Fruit fly (Drosophila melanogaster) whole organism, embryonic: ENCODE measurements around the gene pyd.
A peak's percentile ranks its signal among the peaks of the same experiment; 100 is the strongest.

Experiments used
- Adf1 ChIP-seq: fragments of 200-800 bp; sonication (Bioruptor generic); IDR thresholded peaks from 2 replicates; pipeline ENCODE4 v1.3.6; 2022; ENCODE audit warnings: missing biosample characterization, missing genetic modification characterization
- Atf-2 ChIP-seq: fragments of 200-800 bp; sonication (Bioruptor generic); optimal IDR thresholded peaks from 2 replicates; lab custom pipeline; 2016; ENCODE audit warnings: missing biosample characterization, missing genetic modification characterization
- Atf6 ChIP-seq: fragments of 200-800 bp; sonication (Bioruptor generic); IDR thresholded peaks from 2 replicates; pipeline ENCODE4 v1.3.6; 2022; ENCODE audit warnings: missing biosample characterization, missing genetic modification characterization
- B-H1 ChIP-seq: fragments of 200-800 bp; sonication (Bioruptor generic); IDR thresholded peaks from 3 replicates; pipeline ENCODE4 v1.3.6; 2022; ENCODE audit warnings: missing biosample characterization, missing genetic modification characterization
- CG10274 ChIP-seq: fragments of 200-800 bp; sonication (Bioruptor generic); optimal IDR thresholded peaks from 3 replicates; lab custom pipeline; 2017; ENCODE audit warnings: missing biosample characterization, mild to moderate bottlenecking, missing genetic modification characterization
- CG10431 ChIP-seq: fragments of 200-800 bp; sonication (Bioruptor generic); optimal IDR thresholded peaks from 3 replicates; lab custom pipeline; 2018; ENCODE audit warnings: missing biosample characterization, mild to moderate bottlenecking, missing genetic modification characterization
- CG12104 ChIP-seq: fragments of 200-800 bp; sonication (Bioruptor generic); optimal IDR thresholded peaks from 3 replicates; lab custom pipeline; 2016; ENCODE audit warnings: missing biosample characterization, missing genetic modification characterization
- CG1233 ChIP-seq: fragments of 200-800 bp; sonication (Bioruptor generic); optimal IDR thresholded peaks from 4 replicates; lab custom pipeline; 2018; ENCODE audit warnings: missing biosample characterization, mild to moderate bottlenecking, missing genetic modification characterization
- CG12659 ChIP-seq: fragments of 200-800 bp; sonication (Bioruptor generic); optimal IDR thresholded peaks from 3 replicates; lab custom pipeline; 2017; ENCODE audit warnings: mild to moderate bottlenecking, missing biosample characterization, missing genetic modification reagents, missing genetic modification characterization
- CG13775 ChIP-seq: fragments of 200-800 bp; sonication (Bioruptor generic); optimal IDR thresholded peaks from 3 replicates; lab custom pipeline; 2017; ENCODE audit warnings: missing biosample characterization, mild to moderate bottlenecking, missing genetic modification characterization
- CG15269 ChIP-seq: fragments of 200-800 bp; sonication (Bioruptor generic); optimal IDR thresholded peaks from 2 replicates; lab custom pipeline; 2018; ENCODE audit warnings: missing biosample characterization, mild to moderate bottlenecking, missing genetic modification characterization, moderate library complexity
- CG1603 ChIP-seq: fragments of 200-800 bp; sonication (Bioruptor generic); optimal IDR thresholded peaks from 2 replicates; lab custom pipeline; 2019; ENCODE audit warnings: missing biosample characterization, mild to moderate bottlenecking, missing genetic modification characterization, moderate library complexity
- CG1647 ChIP-seq: fragments of 200-800 bp; sonication (Bioruptor generic); optimal IDR thresholded peaks from 3 replicates; lab custom pipeline; 2016; ENCODE audit warnings: missing biosample characterization, missing genetic modification characterization
- CG16863 ChIP-seq: fragments of 200-800 bp; sonication (Bioruptor generic); optimal IDR thresholded peaks from 3 replicates; lab custom pipeline; 2016; ENCODE audit warnings: missing biosample characterization, missing genetic modification characterization
- CG17802 ChIP-seq: fragments of 200-800 bp; sonication (Bioruptor generic); optimal IDR thresholded peaks from 2 replicates; lab custom pipeline; 2018; ENCODE audit warnings: missing biosample characterization, mild to moderate bottlenecking, missing genetic modification characterization, moderate library complexity
- CG18262 ChIP-seq: fragments of 200-800 bp; optimal IDR thresholded peaks from 3 replicates; lab custom pipeline; 2019; ENCODE audit warnings: missing biosample characterization, mild to moderate bottlenecking, missing genetic modification characterization, moderate library complexity
- CG18619 ChIP-seq: fragments of 200-800 bp; sonication (Bioruptor generic); optimal IDR thresholded peaks from 3 replicates; lab custom pipeline; 2017; ENCODE audit warnings: missing biosample characterization, mild to moderate bottlenecking, missing genetic modification characterization
- CG30403 ChIP-seq: fragments of 200-800 bp; sonication (Bioruptor generic); optimal IDR thresholded peaks from 3 replicates; lab custom pipeline; 2016; ENCODE audit warnings: missing biosample characterization, missing genetic modification characterization
- CG31365 ChIP-seq: fragments of 200-800 bp; sonication (Bioruptor generic); optimal IDR thresholded peaks from 2 replicates; lab custom pipeline; 2018; ENCODE audit warnings: missing biosample characterization, mild to moderate bottlenecking, missing genetic modification characterization
- CG32772 ChIP-seq: fragments of 200-800 bp; sonication (Bioruptor generic); IDR thresholded peaks from 2 replicates; pipeline ENCODE4 v1.3.6; 2022; ENCODE audit warnings: missing biosample characterization, missing genetic modification characterization
- CG3407 ChIP-seq: fragments of 200-800 bp; sonication (Bioruptor generic); optimal IDR thresholded peaks from 2 replicates; lab custom pipeline; 2018; ENCODE audit warnings: missing biosample characterization, mild to moderate bottlenecking, missing genetic modification characterization
- CG42726 ChIP-seq: fragments of 200-800 bp; sonication (Bioruptor generic); IDR thresholded peaks from 2 replicates; pipeline ENCODE4 v1.3.6; 2022; ENCODE audit warnings: missing biosample characterization, missing genetic modification characterization; ENCODE audit not compliant: partially characterized antibody
- CG4404 ChIP-seq: fragments of 200-800 bp; sonication (Bioruptor generic); IDR thresholded peaks from 2 replicates; pipeline ENCODE4 v1.3.6; 2022; ENCODE audit warnings: missing biosample characterization, missing genetic modification characterization
- CG6254 ChIP-seq: fragments of 200-800 bp; sonication (Bioruptor generic); optimal IDR thresholded peaks from 3 replicates; lab custom pipeline; 2017; ENCODE audit warnings: mild to moderate bottlenecking, missing biosample characterization, missing genetic modification reagents, missing genetic modification characterization
- CG6683 ChIP-seq: fragments of 200-800 bp; sonication (Bioruptor generic); optimal IDR thresholded peaks from 2 replicates; lab custom pipeline; 2017; ENCODE audit warnings: missing biosample characterization, mild to moderate bottlenecking, missing genetic modification characterization, missing genetic modification reagents
- CG6689 ChIP-seq: fragments of 200-800 bp; sonication (Bioruptor generic); IDR thresholded peaks from 2 replicates; pipeline ENCODE4 v1.3.6; 2022; ENCODE audit warnings: missing biosample characterization, missing genetic modification characterization
- CG7786 ChIP-seq: fragments of 200-800 bp; sonication (Bioruptor generic); optimal IDR thresholded peaks from 2 replicates; lab custom pipeline; 2016; ENCODE audit warnings: missing biosample characterization, missing genetic modification characterization
- CTCF ChIP-seq: fragments of 200-800 bp; sonication (Bioruptor generic); optimal IDR thresholded peaks from 2 replicates; lab custom pipeline; 2017; ENCODE audit warnings: missing biosample characterization, mild to moderate bottlenecking, missing genetic modification characterization, moderate library complexity
- D ChIP-seq, 2 experiments: fragments of 200-800 bp in 1 of 2; fragments of >200 bp in 1 of 2; sonication (Bioruptor generic) in 1 of 2; optimal IDR thresholded peaks; 2 replicates in 1 of 2; 3 replicates in 1 of 2; lab custom pipeline; 2017; ENCODE audit warnings: mild to moderate bottlenecking in 1 of 2, missing biosample characterization in 1 of 2, missing genetic modification characterization in 1 of 2, missing genetic modification reagents in 1 of 2
- D19B ChIP-seq: fragments of 200-800 bp; sonication (Bioruptor generic); optimal IDR thresholded peaks from 2 replicates; lab custom pipeline; 2017; ENCODE audit warnings: missing biosample characterization, mild to moderate bottlenecking, missing genetic modification characterization
- Fer3 ChIP-seq: fragments of 200-800 bp; sonication (Bioruptor generic); optimal IDR thresholded peaks from 2 replicates; lab custom pipeline; 2018; ENCODE audit warnings: missing biosample characterization, mild to moderate bottlenecking, missing genetic modification characterization, moderate library complexity
- GATAe ChIP-seq: fragments of 200-800 bp; sonication (Bioruptor generic); conservative IDR thresholded peaks from 2 replicates; pipeline ENCODE4 v1.3.6; 2022; ENCODE audit warnings: missing biosample characterization, missing genetic modification characterization
- Gsc ChIP-seq: fragments of 200-800 bp; sonication (Bioruptor generic); IDR thresholded peaks from 2 replicates; pipeline ENCODE4 v1.3.6; 2022; ENCODE audit warnings: missing biosample characterization, missing genetic modification characterization
- Hand ChIP-seq: fragments of 200-800 bp; sonication (Bioruptor generic); optimal IDR thresholded peaks from 2 replicates; lab custom pipeline; 2017; ENCODE audit warnings: mild to moderate bottlenecking, missing biosample characterization, missing genetic modification reagents, missing genetic modification characterization
- HmgD ChIP-seq: fragments of 200-800 bp; sonication (Bioruptor generic); optimal IDR thresholded peaks from 3 replicates; lab custom pipeline; 2016; ENCODE audit warnings: missing biosample characterization, missing genetic modification characterization
- Hsf ChIP-seq: fragments of 200-800 bp; sonication (Bioruptor generic); optimal IDR thresholded peaks from 3 replicates; lab custom pipeline; 2016; ENCODE audit warnings: missing biosample characterization, missing genetic modification characterization
- Sry-δ ChIP-seq: fragments of 200-800 bp; sonication (Bioruptor generic); optimal IDR thresholded peaks from 2 replicates; lab custom pipeline; 2016; ENCODE audit warnings: missing biosample characterization, missing genetic modification characterization
- YL-1 ChIP-seq: fragments of 200-800 bp; sonication (Bioruptor generic); optimal IDR thresholded peaks from 3 replicates; lab custom pipeline; 2017; ENCODE audit warnings: missing biosample characterization, mild to moderate bottlenecking, missing genetic modification characterization
- dmrt11E ChIP-seq: fragments of 200-800 bp; sonication (Bioruptor generic); optimal IDR thresholded peaks from 3 replicates; lab custom pipeline; 2018; ENCODE audit warnings: missing biosample characterization, mild to moderate bottlenecking, missing genetic modification characterization, moderate library complexity
- dmrt99B ChIP-seq: fragments of 200-800 bp; sonication (Bioruptor generic); optimal IDR thresholded peaks from 2 replicates; lab custom pipeline; 2018; ENCODE audit warnings: missing biosample characterization, mild to moderate bottlenecking, missing genetic modification characterization, moderate library complexity
- ems ChIP-seq: fragments of 200-800 bp; sonication (Bioruptor generic); optimal IDR thresholded peaks from 3 replicates; lab custom pipeline; 2016; ENCODE audit warnings: missing biosample characterization, missing genetic modification characterization
- fd102C ChIP-seq: fragments of 200-800 bp; sonication (Bioruptor generic); optimal IDR thresholded peaks from 2 replicates; lab custom pipeline; 2018; ENCODE audit warnings: missing biosample characterization, mild to moderate bottlenecking, missing genetic modification characterization, moderate library complexity
- klu ChIP-seq: fragments of 200-800 bp; sonication (Bioruptor generic); IDR thresholded peaks from 2 replicates; pipeline ENCODE4 v1.3.6; 2022; ENCODE audit warnings: missing biosample characterization, missing genetic modification characterization
- lbe ChIP-seq: fragments of 200-800 bp; sonication (Bioruptor generic); optimal IDR thresholded peaks from 2 replicates; lab custom pipeline; 2016; ENCODE audit warnings: missing biosample characterization, mild to moderate bottlenecking, missing genetic modification characterization
- luna ChIP-seq: fragments of 200-800 bp; sonication (Bioruptor generic); optimal IDR thresholded peaks from 2 replicates; lab custom pipeline; 2016; ENCODE audit warnings: missing biosample characterization, missing genetic modification characterization
- org-1 ChIP-seq: fragments of 200-800 bp; sonication (Bioruptor generic); optimal IDR thresholded peaks from 2 replicates; lab custom pipeline; 2017; ENCODE audit warnings: missing biosample characterization, missing genetic modification characterization
- ranshi ChIP-seq: fragments of 200-800 bp; sonication (Bioruptor generic); IDR thresholded peaks from 2 replicates; pipeline ENCODE4 v1.3.6; 2022; ENCODE audit warnings: missing biosample characterization, missing genetic modification characterization
- tio ChIP-seq: fragments of 200-800 bp; sonication (Bioruptor generic); optimal IDR thresholded peaks from 2 replicates; lab custom pipeline; 2017; ENCODE audit warnings: missing biosample characterization, missing genetic modification characterization, inconsistent platforms
- tll ChIP-seq, 2 experiments: fragments of 200-800 bp in 1 of 2; fragments of >200 bp in 1 of 2; sonication (Bioruptor generic) in 1 of 2; optimal IDR thresholded peaks; 2 replicates each; lab custom pipeline; 2017 to 2019; ENCODE audit warnings: missing biosample characterization in 2 of 2, missing genetic modification characterization in 2 of 2, mild to moderate bottlenecking in 1 of 2, moderate library complexity in 1 of 2
- tna ChIP-seq: fragments of 200-800 bp; sonication (Bioruptor generic); IDR thresholded peaks from 2 replicates; pipeline ENCODE4 v1.3.6; 2022; ENCODE audit warnings: missing biosample characterization, missing genetic modification characterization; ENCODE audit not compliant: partially characterized antibody
- tup ChIP-seq: fragments of 200-800 bp; sonication (Bioruptor generic); optimal IDR thresholded peaks from 2 replicates; lab custom pipeline; 2016; ENCODE audit warnings: missing biosample characterization, mild to moderate bottlenecking, missing genetic modification characterization, moderate library complexity

pyd gene

DNA sequence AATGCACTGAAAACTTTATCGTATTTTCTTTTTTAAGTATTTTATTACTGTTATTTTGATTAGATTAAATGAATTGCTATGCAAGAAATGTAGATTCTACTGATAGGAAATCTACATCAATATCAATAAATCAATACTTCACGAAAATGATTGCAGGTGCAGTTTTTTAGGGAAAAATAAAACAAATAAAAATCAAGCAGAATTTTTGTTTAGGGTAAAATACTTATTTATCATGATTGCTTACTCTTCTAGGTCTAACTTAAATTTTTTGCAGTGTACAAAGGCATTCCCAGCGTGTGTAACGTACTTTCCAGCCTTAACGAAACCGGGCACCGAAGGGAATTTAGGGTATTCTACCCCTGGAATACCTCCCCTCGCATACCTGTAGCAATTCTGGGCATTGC, 123.2 kb downstream of the pyd start (continued):
- TF ChIP-seq D (optimal IDR thresholded peaks at IDR 0.05; lab: Kevin White, UChicago) (no peak), D (GFP tag; optimal IDR thresholded peaks at IDR 0.05; lab: Kevin White, UChicago) (peak; percentile 86), CG12104 (GFP tag; lab: Kevin White, UChicago) (peak; percentile 47), CG6254 (GFP tag; lab: Kevin White, UChicago) (peak; percentile 77), CG32772 (GFP tag; lab: Robert Waterston, UW) (peak; percentile 48; the same call in 1 of the 2 replicates), tll (GFP tag; optimal IDR thresholded peaks at IDR 0.05; lab: Kevin White, UChicago) (peak in 1 of 2 experiments; percentile 98), luna (GFP tag; lab: Kevin White, UChicago) (no peak), org-1 (GFP tag; lab: Kevin White, UChicago) (peak; percentile 51), dmrt11E (tag; lab: Kevin White, UChicago) (peak; percentile 97), CG6689 (GFP tag; lab: Robert Waterston, UW) (peak; percentile 76), CG1603 (tag; lab: Kevin White, UChicago) (peak; percentile 63), CG1647 (GFP tag; lab: Kevin White, UChicago) (no peak), CG17802 (tag; lab: Kevin White, UChicago) (no peak), Atf6 (GFP tag; lab: Robert Waterston, UW) (peak; percentile 34), CG6683 (GFP tag; lab: Kevin White, UChicago) (no peak), lbe (GFP tag; lab: Kevin White, UChicago) (peak; percentile 2), CG31365 (tag; lab: Kevin White, UChicago) (no peak), CG18619 (GFP tag; lab: Kevin White, UChicago) (peak; percentile 63), CG12659 (GFP tag; lab: Kevin White, UChicago) (peak; percentile 32), CG30403 (GFP tag; lab: Kevin White, UChicago) (peak; percentile 77), GATAe (GFP tag; lab: Robert Waterston, UW) (no peak), tio (GFP tag; lab: Kevin White, UChicago) (no peak), dmrt99B (tag; lab: Kevin White, UChicago) (peak; percentile 61), klu (GFP tag; lab: Robert Waterston, UW) (no peak), B-H1 (GFP tag; lab: Robert Waterston, UW) (no peak), fd102C (GFP tag; lab: Kevin White, UChicago) (peak; percentile 94), CTCF (GFP tag; lab: Kevin White, UChicago) (no peak), Hand (GFP tag; lab: Kevin White, UChicago) (no peak), CG10431 (peak; percentile 29), ems (no peak), YL-1 (GFP tag; lab: Kevin White, UChicago) (peak; percentile 23), CG4404 (GFP tag; lab: Robert Waterston, UW) (peak; percentile 90), Gsc (GFP tag; lab: Robert Waterston, UW) (no peak), CG18262 (peak; percentile 96), ranshi (GFP tag; lab: Robert Waterston, UW) (0 out of 2 replicates have a peak, but pooled peaks have one; percentile 6), HmgD (GFP tag; lab: Kevin White, UChicago) (no peak), CG42726 (GFP tag; lab: Robert Waterston, UW) (no peak), CG13775 (peak; percentile 88), D19B (no peak), Hsf (GFP tag; lab: Kevin White, UChicago) (peak; percentile 67), CG15269 (tag; lab: Kevin White, UChicago) (peak; percentile 34), tup (GFP tag; lab: Kevin White, UChicago) (peak; percentile 18), Sry-δ (GFP tag; lab: Kevin White, UChicago) (no peak), Adf1 (GFP tag; lab: Robert Waterston, UW) (no peak), tna (no peak), CG7786 (GFP tag; lab: Kevin White, UChicago) (peak; percentile 45), CG1233 (peak; percentile 69), CG10274 (GFP tag; lab: Kevin White, UChicago) (peak; percentile 5), Atf-2 (peak; percentile 67), Fer3 (tag; lab: Kevin White, UChicago) (no peak), CG3407 (GFP tag; lab: Kevin White, UChicago) (peak; percentile 67), CG16863 (GFP tag; lab: Kevin White, UChicago) (peak; percentile 61)
